Worm (Caenorhabditis elegans) whole organism, L4/young adult: ENCODE results near the gene scl-26.

Experiments
- dao-5 ChIP-seq: sonication (generic microtip); optimal IDR thresholded peaks from 2 replicates; lab custom pipeline; 2016; ENCODE audit warnings: missing genotype, missing genetic modification characterization, moderate library complexity, missing compliant biosample characterization
- him-1 ChIP-seq: sonication (generic microtip); optimal IDR thresholded peaks from 2 replicates; lab custom pipeline; 2016; ENCODE audit warnings: missing genotype, missing genetic modification reagents, missing genetic modification characterization, missing compliant biosample characterization

ce11 chrV:7601443-7601842, at the start of gene scl-26:
- no peak for TF ChIP-seq dao-5 (tag; lab: Kevin White, UChicago)
- no peak for TF ChIP-seq him-1 (tag; lab: Kevin White, UChicago)
